Worm (Caenorhabditis elegans) whole organism, young adult: Measurements from ENCODE around the gene Y53G8AR.8.

Experiments used
- C17E4.6 ChIP-seq: fragments of 200-800 bp; sonication (Bioruptor generic); IDR thresholded peaks from 2 replicates; pipeline ENCODE4 v1.3.6; 2022; ENCODE audit warnings: missing genetic modification reagents, missing genetic modification characterization, missing compliant biosample characterization
- aptf-3 ChIP-seq: fragments of 200-800 bp; sonication (Bioruptor generic); IDR thresholded peaks from 2 replicates; pipeline ENCODE4 v1.3.6; 2022; ENCODE audit warnings: missing genetic modification characterization, missing compliant biosample characterization
- dpl-1 ChIP-seq: fragments of 150-350 bp; optimal IDR thresholded peaks from 2 replicates; lab custom pipeline; 2014; ENCODE audit warnings: missing biosample characterization, missing genetic modification reagents, missing genetic modification characterization
- lin-40 ChIP-seq: sonication (generic microtip); optimal IDR thresholded peaks from 2 replicates; lab custom pipeline; 2016; ENCODE audit warnings: missing genetic modification characterization, mild to moderate bottlenecking, missing compliant biosample characterization, missing genotype, missing genetic modification reagents

ce11 chrIII:3322317-3323010, 28.3 kb upstream of the Y53G8AR.8 start, which contains the start of gene phf-15:
- TF ChIP-seq aptf-3 (GFP tag; lab: Robert Waterston, UW), result no peak
- no peak for TF ChIP-seq lin-40 (tag; lab: Kevin White, UChicago)
- no peak for TF ChIP-seq dpl-1
- TF ChIP-seq C17E4.6 (GFP tag; lab: Robert Waterston, UW), result no peak
